Worm (Caenorhabditis elegans) whole organism, L4 larva: ENCODE measurements around the gene lin-26.

ENCODE experiments used
- ces-1 ChIP-seq: fragments of 150-350 bp; sonication (generic microtip); optimal IDR thresholded peaks from 4 replicates; lab custom pipeline; 2014; ENCODE audit warnings: missing biosample characterization, missing genetic modification reagents, missing genetic modification characterization
- dpl-1 ChIP-seq: fragments of 150-350 bp; optimal IDR thresholded peaks from 2 replicates; lab custom pipeline; 2014; ENCODE audit warnings: missing biosample characterization, missing genetic modification reagents, missing genetic modification characterization
- dve-1 ChIP-seq: sonication (generic microtip); optimal IDR thresholded peaks from 2 replicates; lab custom pipeline; 2017; ENCODE audit warnings: antibody characterized with exemption, mild to moderate bottlenecking, missing genetic modification characterization, missing compliant biosample characterization; ENCODE audit not compliant: insufficient read depth
- mdt-29 ChIP-seq: fragments of 200-800 bp; sonication (Bioruptor generic); IDR thresholded peaks from 2 replicates; pipeline ENCODE4 v1.3.6; 2022; ENCODE audit warnings: missing genetic modification reagents, missing genetic modification characterization, missing compliant biosample characterization
- nhr-11 ChIP-seq: fragments of 150-350 bp; optimal IDR thresholded peaks from 2 replicates; lab custom pipeline; 2014; ENCODE audit warnings: missing biosample characterization, missing genetic modification characterization
- nhr-6 ChIP-seq: fragments of 150-350 bp; optimal IDR thresholded peaks from 2 replicates; lab custom pipeline; 2014; ENCODE audit warnings: missing biosample characterization, missing genetic modification characterization
- pha-4 ChIP-seq, 2 experiments: fragments of 150-350 bp in 1 of 2; fragments of 200-800 bp in 1 of 2; sonication (Bioruptor generic) in 1 of 2; IDR thresholded peaks in 1 of 2; optimal IDR thresholded peaks in 1 of 2; 2 replicates each; pipeline versions ENCODE4 v1.3.6 to Lab custom; 2014 to 2022; ENCODE audit warnings: missing genetic modification characterization in 2 of 2, missing genetic modification reagents in 2 of 2, missing biosample characterization in 1 of 2, missing compliant biosample characterization in 1 of 2
- snpc-4 ChIP-seq: fragments of 150-350 bp; optimal IDR thresholded peaks from 2 replicates; lab custom pipeline; 2014; ENCODE audit warnings: missing biosample characterization, missing genetic modification characterization
- zip-2 ChIP-seq: fragments of 150-350 bp; optimal IDR thresholded peaks from 2 replicates; lab custom pipeline; 2014; ENCODE audit warnings: missing biosample characterization, missing genetic modification characterization

DNA sequence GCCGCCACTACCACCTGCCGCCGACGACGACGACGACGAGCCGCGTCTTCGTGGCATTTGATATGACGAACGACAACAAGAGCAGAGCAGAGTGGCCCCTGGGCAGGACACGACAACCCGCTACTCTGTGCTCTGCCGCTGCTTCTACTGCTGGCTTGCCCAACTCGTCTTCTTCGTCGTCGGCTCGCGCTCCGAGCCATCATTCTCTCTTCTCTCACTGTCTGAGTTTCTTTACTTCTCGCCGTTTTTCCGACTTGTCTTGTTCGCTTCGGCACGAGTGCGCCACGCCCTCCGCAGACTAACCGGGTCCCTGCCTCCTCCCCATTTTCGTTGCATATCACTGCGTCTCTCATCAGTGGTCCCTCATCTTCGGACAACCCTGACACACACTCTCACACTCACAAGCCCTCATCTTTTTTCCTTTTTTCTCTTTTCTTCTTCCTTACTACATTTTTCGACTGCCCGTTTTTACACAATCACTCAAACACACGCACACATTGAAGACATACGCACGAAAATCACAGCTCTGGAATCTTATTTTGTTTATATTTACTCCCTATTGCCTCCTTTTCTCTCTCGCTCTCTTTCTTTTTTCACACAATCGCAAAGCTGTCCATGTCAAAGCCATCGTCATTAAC, 39.9 kb upstream of the lin-26 start:
- TF ChIP-seq snpc-4 (tag; lab: Kevin White, UChicago) (no peak), dve-1 (tag; lab: Kevin White, UChicago) (no peak), nhr-6 (tag; lab: Kevin White, UChicago) (no peak), zip-2 (tag; lab: Kevin White, UChicago) (no peak), nhr-11 (peak; percentile 39), ces-1 (GFP tag; lab: Kevin White, UChicago) (peak; percentile 19), pha-4 (GFP tag; IDR thresholded peaks at IDR 0.05; lab: Robert Waterston, UW) (no peak), pha-4 (tag; optimal IDR thresholded peaks at IDR 0.05; lab: Kevin White, UChicago) (no peak), dpl-1 (GFP tag; lab: Kevin White, UChicago) (no peak), mdt-29 (no peak)
